Worm (Caenorhabditis elegans) whole organism, early embryonic: ENCODE results near the gene gpcp-1.
A peak's percentile ranks its signal among the peaks of the same experiment; 100 is the strongest.

Experiments
- B0310.2 ChIP-seq: sonication (generic microtip); optimal IDR thresholded peaks from 2 replicates; lab custom pipeline; 2016; ENCODE audit warnings: mild to moderate bottlenecking, missing genetic modification characterization, missing compliant biosample characterization
- F13C5.2 ChIP-seq: sonication (generic microtip); optimal IDR thresholded peaks from 2 replicates; lab custom pipeline; 2017; ENCODE audit warnings: mild to moderate bottlenecking, missing genetic modification characterization, inconsistent platforms, missing compliant biosample characterization
- ama-1 ChIP-seq: fragments of 150-350 bp; optimal IDR thresholded peaks from 2 replicates; lab custom pipeline; 2014
- ceh-13 ChIP-seq: fragments of 200-800 bp; sonication (Bioruptor generic); optimal IDR thresholded peaks from 2 replicates; lab custom pipeline; 2018; ENCODE audit warnings: mild to moderate bottlenecking, missing genetic modification characterization, missing compliant biosample characterization
- ceh-36 ChIP-seq: sonication (generic microtip); optimal IDR thresholded peaks from 2 replicates; lab custom pipeline; 2016; ENCODE audit warnings: missing genetic modification characterization, inconsistent platforms, missing compliant biosample characterization
- ets-7 ChIP-seq: sonication (generic microtip); optimal IDR thresholded peaks from 2 replicates; lab custom pipeline; 2016; ENCODE audit warnings: missing genotype, missing genetic modification characterization, missing compliant biosample characterization
- flt-1 ChIP-seq: fragments of 200-800 bp; sonication (Bioruptor generic); IDR thresholded peaks from 2 replicates; pipeline ENCODE4 v1.3.6; 2022; ENCODE audit warnings: missing genetic modification characterization, missing compliant biosample characterization
- hmbx-1 ChIP-seq: sonication (generic microtip); optimal IDR thresholded peaks from 2 replicates; lab custom pipeline; 2016; ENCODE audit warnings: mild to moderate bottlenecking, missing genetic modification characterization, missing compliant biosample characterization
- scrt-1 ChIP-seq: fragments of 200-800 bp; sonication (Bioruptor generic); IDR thresholded peaks from 2 replicates; pipeline ENCODE4 v1.3.6; 2022; ENCODE audit warnings: missing genetic modification characterization, missing compliant biosample characterization
- sea-1 ChIP-seq: fragments of 200-800 bp; sonication (Bioruptor generic); conservative IDR thresholded peaks from 2 replicates; pipeline ENCODE4 v1.3.6; 2022; ENCODE audit warnings: missing genetic modification characterization, missing compliant biosample characterization
- tbx-11 ChIP-seq: fragments of 200-800 bp; sonication (Bioruptor generic); IDR thresholded peaks from 2 replicates; pipeline ENCODE4 v1.3.6; 2022; ENCODE audit warnings: missing genetic modification characterization, missing compliant biosample characterization
- tra-4 ChIP-seq: sonication (generic microtip); optimal IDR thresholded peaks from 2 replicates; lab custom pipeline; 2017; ENCODE audit warnings: missing genetic modification characterization, missing compliant biosample characterization

- TF ChIP-seq ama-1 (lab: Kevin White, UChicago) (no peak), tbx-11 (GFP tag; lab: Robert Waterston, UW) (peak; percentile 8; the same call in 1 of the 2 replicates), ceh-13 (GFP tag; lab: Kevin White, UChicago) (no peak), B0310.2 (tag; lab: Kevin White, UChicago) (no peak), scrt-1 (GFP tag; lab: Robert Waterston, UW) (no peak), flt-1 (GFP tag; lab: Robert Waterston, UW) (no peak), hmbx-1 (tag; lab: Kevin White, UChicago) (no peak), F13C5.2 (tag; lab: Kevin White, UChicago) (no peak), ets-7 (tag; lab: Kevin White, UChicago) (no peak), ceh-36 (tag; lab: Kevin White, UChicago) (no peak), tra-4 (tag; lab: Kevin White, UChicago) (no peak), sea-1 (no peak)
These were observed 7.6 kb downstream of the gpcp-1 start for ce11 chrX:3102817-3103216.
